Worm (Caenorhabditis elegans) whole organism, young adult: ENCODE results near the gene F37C12.14.

Source experiments
- Y53F4B.3 ChIP-seq: fragments of 200-800 bp; sonication (Bioruptor generic); IDR thresholded peaks from 2 replicates; pipeline ENCODE4 v1.3.6; 2022; ENCODE audit warnings: missing genetic modification reagents, missing genetic modification characterization, missing compliant biosample characterization
- ZK185.1 ChIP-seq: sonication (generic microtip); optimal IDR thresholded peaks from 2 replicates; lab custom pipeline; 2016; ENCODE audit warnings: mild to moderate bottlenecking, missing genetic modification characterization, missing compliant biosample characterization; ENCODE audit not compliant: poor library complexity, severe bottlenecking
- aptf-2 ChIP-seq: fragments of 200-800 bp; sonication (Bioruptor generic); conservative IDR thresholded peaks from 2 replicates; pipeline ENCODE4 v1.3.6; 2022; ENCODE audit warnings: missing genetic modification reagents, missing genetic modification characterization, missing compliant biosample characterization
- attf-6 ChIP-seq: fragments of 200-800 bp; sonication (Bioruptor generic); IDR thresholded peaks from 2 replicates; pipeline ENCODE4 v1.3.6; 2022; ENCODE audit warnings: missing genetic modification reagents, missing genetic modification characterization, missing compliant biosample characterization
- bed-2 ChIP-seq: fragments of 200-800 bp; sonication (Bioruptor generic); IDR thresholded peaks from 2 replicates; pipeline ENCODE4 v1.3.6; 2022; ENCODE audit warnings: missing genetic modification reagents, missing genetic modification characterization, missing compliant biosample characterization
- him-1 ChIP-seq: sonication (generic microtip); optimal IDR thresholded peaks from 2 replicates; lab custom pipeline; 2016; ENCODE audit warnings: missing genotype, missing genetic modification reagents, missing genetic modification characterization, missing compliant biosample characterization
- madf-6 ChIP-seq: fragments of 200-800 bp; sonication (Bioruptor generic); IDR thresholded peaks from 2 replicates; pipeline ENCODE4 v1.3.6; 2022; ENCODE audit warnings: missing genetic modification reagents, missing genetic modification characterization, missing compliant biosample characterization
- nfya-1 ChIP-seq: sonication (generic microtip); optimal IDR thresholded peaks from 2 replicates; lab custom pipeline; 2017; ENCODE audit warnings: antibody characterized with exemption, missing compliant biosample characterization, missing genetic modification characterization, borderline replicate concordance; ENCODE audit not compliant: insufficient read depth
- sea-2 ChIP-seq: fragments of 200-800 bp; sonication (Bioruptor generic); IDR thresholded peaks from 2 replicates; pipeline ENCODE4 v1.3.6; 2022; ENCODE audit warnings: missing genetic modification characterization, missing compliant biosample characterization
- tbx-9 ChIP-seq: sonication (generic microtip); optimal IDR thresholded peaks from 2 replicates; lab custom pipeline; 2016; ENCODE audit warnings: borderline replicate concordance, missing genetic modification characterization, inconsistent platforms, missing compliant biosample characterization

DNA sequence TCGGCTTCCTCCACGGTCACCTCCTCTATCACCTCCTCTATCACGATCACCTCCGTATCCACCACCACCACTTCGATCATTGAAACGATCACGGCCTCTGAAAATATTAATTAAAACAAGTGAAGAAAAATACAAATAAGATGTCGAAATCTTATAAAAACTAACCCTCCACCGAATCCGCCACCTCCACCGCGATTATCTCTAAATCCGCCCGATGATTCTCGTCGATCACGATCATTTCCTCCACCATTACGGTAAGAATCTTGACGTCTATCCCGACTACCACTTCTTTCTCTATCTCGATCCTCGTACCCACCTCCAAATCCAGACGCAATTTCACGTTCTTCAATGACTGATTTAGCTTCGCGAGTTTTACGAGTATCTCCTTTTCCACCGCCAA lies 26.1 kb downstream of the F37C12.14 start:
- no peak for TF ChIP-seq him-1 (tag; lab: Kevin White, UChicago)
- no peak for TF ChIP-seq bed-2 (GFP tag; lab: Robert Waterston, UW)
- no peak for TF ChIP-seq ZK185.1 (tag; lab: Kevin White, UChicago)
- no peak for TF ChIP-seq aptf-2
- TF ChIP-seq nfya-1 (tag; lab: Kevin White, UChicago) = no peak
- TF ChIP-seq madf-6 (GFP tag; lab: Robert Waterston, UW) = no peak
- no peak for TF ChIP-seq Y53F4B.3 (GFP tag; lab: Robert Waterston, UW)
- TF ChIP-seq sea-2 = no peak
- no peak for TF ChIP-seq attf-6 (GFP tag; lab: Robert Waterston, UW)
- TF ChIP-seq tbx-9 (tag; lab: Kevin White, UChicago) = no peak
